Worm (Caenorhabditis elegans) whole organism, midembryonic: Measurements from ENCODE around the gene adal-1.

ENCODE experiments used
- cog-1 ChIP-seq: sonication (generic microtip); optimal IDR thresholded peaks from 2 replicates; lab custom pipeline; 2016; ENCODE audit warnings: missing genetic modification characterization, missing compliant biosample characterization
- ref-1 ChIP-seq: fragments of 200-800 bp; sonication (Bioruptor generic); conservative IDR thresholded peaks from 2 replicates; pipeline ENCODE4 v1.3.6; 2022; ENCODE audit warnings: missing genetic modification reagents, missing genetic modification characterization, missing compliant biosample characterization
- tab-1 ChIP-seq: fragments of 200-800 bp; sonication (Bioruptor generic); IDR thresholded peaks from 2 replicates; pipeline ENCODE4 v1.3.6; 2022; ENCODE audit warnings: missing genetic modification characterization, missing compliant biosample characterization

- TF ChIP-seq cog-1 (tag; lab: Kevin White, UChicago) (no peak), tab-1 (GFP tag; lab: Robert Waterston, UW) (no peak), ref-1 (GFP tag; lab: Robert Waterston, UW) (no peak)
These were observed 26.0 kb upstream of the adal-1 start, which contains the start of gene B0252.1 for ce11 chrII:6919363-6919851.
